Fruit fly (Drosophila melanogaster): Measurements from ENCODE around the gene Cht7.

Gene Cht7

DNA sequence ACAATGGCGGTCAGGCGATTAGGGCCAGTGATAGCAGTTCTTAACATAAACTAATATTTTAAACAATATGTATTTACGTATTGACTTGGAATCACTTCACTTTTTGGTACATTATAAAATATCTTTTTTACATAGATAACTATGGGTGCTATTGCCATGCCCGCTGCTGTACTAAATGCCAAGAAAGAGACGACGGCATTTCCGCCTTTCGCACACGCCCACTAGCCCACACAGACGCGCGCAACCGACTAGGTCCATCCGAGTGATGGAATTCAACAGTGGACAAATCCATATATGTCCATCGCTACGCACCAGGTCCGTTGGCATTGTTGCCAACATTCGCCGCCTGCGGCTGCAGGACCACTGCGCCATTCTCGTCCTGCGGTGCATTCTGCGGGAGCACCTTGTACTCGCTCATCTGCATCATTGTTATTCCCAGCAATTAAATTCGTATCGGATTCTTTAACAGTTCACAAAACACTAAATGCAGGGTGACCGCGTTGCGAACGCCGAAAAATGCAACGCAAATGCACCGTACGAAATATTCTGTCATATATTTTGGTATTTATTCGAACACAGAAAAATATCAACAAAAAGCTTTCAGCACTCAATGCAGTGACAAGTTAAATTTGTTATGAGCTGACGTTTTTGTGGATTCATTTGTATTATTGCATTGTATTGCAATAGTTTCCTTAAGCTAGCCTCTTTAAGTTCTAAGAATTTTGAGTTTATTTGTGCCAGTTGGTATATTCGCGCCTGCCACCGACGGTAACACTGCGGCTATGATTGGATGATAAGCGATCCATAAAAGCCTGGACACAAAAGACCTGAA lies 60.2 kb downstream of the Cht7 start, which contains the start of the genes scramb2 and Sk2 (continued):
- TF ChIP-seq Neu2 (GFP tag; optimal IDR thresholded peaks at IDR 0.05; ENCODE audit: borderline replicate concordance) (no peak), CG16779 (GFP tag; IDR thresholded peaks at IDR 0.05) (peak; percentile 84), vnd (GFP tag; IDR thresholded peaks at IDR 0.05; ENCODE audit: partially characterized antibody) (no peak), Meics (GFP tag; optimal IDR thresholded peaks at IDR 0.05) (peak; percentile 96), ase (GFP tag; IDR thresholded peaks at IDR 0.05) (peak; percentile 95), Max (GFP tag; optimal IDR thresholded peaks at IDR 0.05) (peak; percentile 93), CG12219 (GFP tag; optimal IDR thresholded peaks at IDR 0.05) (peak; percentile 95), CG13296 (GFP tag; optimal IDR thresholded peaks at IDR 0.05) (peak; percentile 97), CG11456 (GFP tag; IDR thresholded peaks at IDR 0.05) (peak; percentile 96), CG9215 (GFP tag; IDR thresholded peaks at IDR 0.05) (peak; percentile 85), Side (GFP tag; optimal IDR thresholded peaks at IDR 0.05) (peak; percentile 79), Nf-YA (GFP tag; IDR thresholded peaks at IDR 0.05) (peak; percentile 91), CG14441 (GFP tag; IDR thresholded peaks at IDR 0.05) (peak; percentile 93), lola (GFP tag; optimal IDR thresholded peaks at IDR 0.05) (peak in 1 of 3 experiments; percentile 87), dan (GFP tag; IDR thresholded peaks at IDR 0.05) (peak; percentile 74; the same call in 1 of the 2 replicates), HLH4C (GFP tag; IDR thresholded peaks at IDR 0.05; ENCODE audit: partially characterized antibody) (no peak), Blimp-1 (GFP tag; optimal IDR thresholded peaks at IDR 0.05) (peak; percentile 91), dmrt99B (tag; optimal IDR thresholded peaks at IDR 0.05) (peak; percentile 96), CG2875 (GFP tag; optimal IDR thresholded peaks at IDR 0.05) (peak; percentile 94), ttk (GFP tag; IDR thresholded peaks at IDR 0.05) (peak; percentile 94), Dip3 (GFP tag; optimal IDR thresholded peaks at IDR 0.05) (peak; percentile 82), sd (tag; optimal IDR thresholded peaks at IDR 0.05) (peak; percentile 79), CG7963 (GFP tag; IDR thresholded peaks at IDR 0.05; ENCODE audit: partially characterized antibody) (no peak), Bdp1 (GFP tag; optimal IDR thresholded peaks at IDR 0.05) (peak; percentile 75), CG1529 (GFP tag; optimal IDR thresholded peaks at IDR 0.05) (peak; percentile 93), mld (GFP tag; IDR thresholded peaks at IDR 0.05; ENCODE audit: partially characterized antibody) (no peak), CG18011 (GFP tag; optimal IDR thresholded peaks at IDR 0.05) (peak; percentile 82), sna (GFP tag; IDR thresholded peaks at IDR 0.05; ENCODE audit: partially characterized antibody) (no peak), grau (tag; optimal IDR thresholded peaks at IDR 0.05) (peak; percentile 93), Hmr (GFP tag; optimal IDR thresholded peaks at IDR 0.05) (peak; percentile 97), slou (GFP tag; optimal IDR thresholded peaks at IDR 0.05) (peak; percentile 64), sisA (GFP tag; IDR thresholded peaks at IDR 0.05) (peak; percentile 94), Scr (GFP tag; IDR thresholded peaks at IDR 0.05; ENCODE audit: partially characterized antibody) (no peak), Vsx1 (GFP tag; optimal IDR thresholded peaks at IDR 0.05) (peak; percentile 94), bigmax (GFP tag; optimal IDR thresholded peaks at IDR 0.05) (peak; percentile 41), pnt (GFP tag; optimal IDR thresholded peaks at IDR 0.05) (peak; percentile 75), Pdp1 (GFP tag; optimal IDR thresholded peaks at IDR 0.05) (peak; percentile 83 to 86), onecut (GFP tag; IDR thresholded peaks at IDR 0.05) (peak; percentile 94), CG12236 (GFP tag; optimal IDR thresholded peaks at IDR 0.05) (peak; percentile 58), tio (GFP tag; optimal IDR thresholded peaks at IDR 0.05) (peak; percentile 90), CG7839 (tag; optimal IDR thresholded peaks at IDR 0.05) (peak; percentile 96), otp (GFP tag; IDR thresholded peaks at IDR 0.05) (peak; percentile 93), NfI (GFP tag; optimal IDR thresholded peaks at IDR 0.05) (peak; percentile 94), HLH54F (GFP tag; optimal IDR thresholded peaks at IDR 0.05) (peak; percentile 85), sqz (GFP tag; optimal IDR thresholded peaks at IDR 0.05) (peak; percentile 95), CG18764 (GFP tag; optimal IDR thresholded peaks at IDR 0.05) (peak; percentile 83), bbx (GFP tag; IDR thresholded peaks at IDR 0.05; ENCODE audit: partially characterized antibody) (no peak)

Measured in whole organism, embryonic.